Worm (Caenorhabditis elegans) whole organism, L3 larva: ENCODE data around the gene srh-15.

Experiments
- aly-2 ChIP-seq: fragments of 150-350 bp; optimal IDR thresholded peaks from 2 replicates; lab custom pipeline; 2014; ENCODE audit warnings: missing biosample characterization, missing genetic modification characterization
- ceh-28 ChIP-seq: fragments of 150-350 bp; optimal IDR thresholded peaks from 2 replicates; lab custom pipeline; 2014; ENCODE audit warnings: missing biosample characterization, missing genetic modification reagents, missing genetic modification characterization
- ceh-82 ChIP-seq: fragments of 150-350 bp; optimal IDR thresholded peaks from 2 replicates; lab custom pipeline; 2014; ENCODE audit warnings: missing biosample characterization, missing genetic modification characterization
- egl-5 ChIP-seq: fragments of 150-350 bp; optimal IDR thresholded peaks from 2 replicates; lab custom pipeline; 2017; ENCODE audit warnings: missing biosample characterization, missing genetic modification reagents, missing genetic modification characterization, inconsistent platforms
- nfya-1 ChIP-seq: sonication (generic microtip); optimal IDR thresholded peaks from 2 replicates; lab custom pipeline; 2017; ENCODE audit warnings: missing genetic modification characterization, mild to moderate bottlenecking, missing compliant biosample characterization, antibody characterized with exemption, moderate library complexity; ENCODE audit not compliant: insufficient read depth
- nhr-11 ChIP-seq: fragments of 150-350 bp; optimal IDR thresholded peaks from 2 replicates; lab custom pipeline; 2014; ENCODE audit warnings: missing biosample characterization, missing genetic modification characterization
- nhr-12 ChIP-seq: fragments of 150-350 bp; optimal IDR thresholded peaks from 2 replicates; lab custom pipeline; 2014; ENCODE audit warnings: missing biosample characterization, missing genetic modification characterization
- pha-4 ChIP-seq: fragments of 150-350 bp; optimal IDR thresholded peaks from 2 replicates; lab custom pipeline; 2014; ENCODE audit warnings: missing biosample characterization, missing genetic modification reagents, missing genetic modification characterization
- snpc-4 ChIP-seq: fragments of 150-350 bp; optimal IDR thresholded peaks from 2 replicates; lab custom pipeline; 2014; ENCODE audit warnings: missing biosample characterization, missing genetic modification characterization
- unc-62 ChIP-seq: fragments of 150-350 bp; sonication (generic microtip); optimal IDR thresholded peaks from 4 replicates; lab custom pipeline; 2014; ENCODE audit warnings: missing biosample characterization, missing genetic modification reagents, missing genetic modification characterization

DNA sequence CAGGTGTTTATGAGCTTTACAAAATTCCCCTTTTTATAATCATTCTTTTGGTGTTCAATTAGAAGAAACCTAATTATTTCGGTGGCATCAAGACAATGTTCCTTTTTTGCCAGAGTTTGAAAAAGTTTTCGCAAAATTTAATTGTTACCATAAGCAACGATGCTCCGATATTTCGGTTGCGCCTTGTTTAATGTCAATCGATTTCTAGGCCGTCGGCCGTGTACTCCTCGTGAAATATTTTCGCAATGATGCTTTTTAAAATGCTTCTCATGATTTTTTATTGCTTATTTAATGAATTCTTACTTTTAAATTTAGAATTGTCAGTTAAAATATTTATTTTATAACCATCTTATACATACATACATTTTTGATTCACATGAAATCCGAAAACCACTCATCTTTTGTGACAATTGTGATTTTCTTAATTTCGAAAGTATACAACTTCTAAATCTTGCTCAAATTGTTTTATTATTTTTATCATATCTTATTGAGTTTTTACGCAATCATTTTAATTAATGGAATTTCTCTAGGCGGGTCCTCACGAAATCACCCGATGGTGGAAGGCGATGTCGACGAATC, 7.6 kb upstream of the srh-15 start, which contains the start of gene C50B6.3:
- TF ChIP-seq egl-5 (peak; percentile 68), nfya-1 (tag; lab: Kevin White, UChicago) (peak; percentile 78), aly-2 (tag; lab: Kevin White, UChicago) (no peak), unc-62 (GFP tag; lab: Kevin White, UChicago) (no peak), pha-4 (tag; lab: Kevin White, UChicago) (peak; percentile 83), nhr-11 (tag; lab: Kevin White, UChicago) (no peak), ceh-28 (tag; lab: Kevin White, UChicago) (peak; percentile 53), ceh-82 (tag; lab: Kevin White, UChicago) (peak; percentile 29), snpc-4 (tag; lab: Kevin White, UChicago) (no peak), nhr-12 (tag; lab: Kevin White, UChicago) (no peak)
